Worm (Caenorhabditis elegans) whole organism, young adult: ENCODE results near the gene F42F12.3.

Experiments
- B0336.3 ChIP-seq: fragments of 200-800 bp; sonication (Bioruptor generic); IDR thresholded peaks from 2 replicates; pipeline ENCODE4 v1.3.6; 2022; ENCODE audit warnings: missing genetic modification characterization, missing compliant biosample characterization
- F33H1.4 ChIP-seq: fragments of 200-800 bp; sonication (Bioruptor generic); IDR thresholded peaks from 2 replicates; pipeline ENCODE4 v1.3.6; 2022; ENCODE audit warnings: missing genetic modification reagents, missing genetic modification characterization, missing compliant biosample characterization
- K11D2.4 ChIP-seq: fragments of 200-800 bp; sonication (Bioruptor generic); IDR thresholded peaks from 2 replicates; pipeline ENCODE4 v1.3.6; 2022; ENCODE audit warnings: missing genetic modification reagents, missing genetic modification characterization, missing compliant biosample characterization
- Y95B8A.8 ChIP-seq: fragments of 200-800 bp; sonication (Bioruptor generic); IDR thresholded peaks from 2 replicates; pipeline ENCODE4 v1.3.6; 2022; ENCODE audit warnings: missing genetic modification reagents, missing genetic modification characterization, missing compliant biosample characterization
- ekl-4 ChIP-seq: fragments of 200-800 bp; sonication (Bioruptor generic); IDR thresholded peaks from 2 replicates; pipeline ENCODE4 v1.3.6; 2022; ENCODE audit warnings: missing genetic modification reagents, missing genetic modification characterization, missing compliant biosample characterization
- hsf-1 ChIP-seq: fragments of 200-800 bp; sonication (Bioruptor generic); IDR thresholded peaks from 2 replicates; pipeline ENCODE4 v1.3.6; 2022; ENCODE audit warnings: missing genetic modification reagents, missing genetic modification characterization, missing compliant biosample characterization
- unc-130 ChIP-seq: sonication (generic microtip); optimal IDR thresholded peaks from 2 replicates; lab custom pipeline; 2016; ENCODE audit warnings: missing genetic modification reagents, missing genetic modification characterization, missing compliant biosample characterization

DNA sequence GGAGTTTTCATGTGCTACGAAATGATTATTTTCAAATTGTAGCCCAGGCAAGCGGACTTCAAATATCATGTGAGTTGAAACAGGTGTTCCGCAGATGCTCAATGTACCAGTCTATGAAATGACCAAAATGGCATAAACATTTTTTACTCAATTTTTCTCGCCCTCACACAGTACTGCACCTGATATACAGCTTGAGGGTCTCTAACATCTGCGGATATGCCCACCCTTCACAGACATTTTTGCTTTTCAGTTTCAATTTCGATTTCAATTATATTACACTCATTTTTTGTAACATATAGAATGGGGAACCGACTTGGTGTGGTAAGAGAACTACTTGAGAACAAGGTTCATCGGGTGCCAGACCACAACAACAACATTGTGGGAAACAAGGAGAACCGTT lies 3.6 kb upstream of the F42F12.3 start, which contains the start of gene F42F12.11:
- TF ChIP-seq F33H1.4 (GFP tag; lab: Robert Waterston, UW): no peak
- TF ChIP-seq hsf-1 (GFP tag; lab: Robert Waterston, UW): no peak
- TF ChIP-seq ekl-4 (GFP tag; lab: Robert Waterston, UW): no peak
- no peak for TF ChIP-seq Y95B8A.8
- TF ChIP-seq K11D2.4: no peak
- no peak for TF ChIP-seq unc-130 (GFP tag; lab: Kevin White, UChicago)
- TF ChIP-seq B0336.3 (GFP tag; lab: Robert Waterston, UW): no peak
